Fruit fly (Drosophila melanogaster): Measurements from ENCODE around the gene aly.

- TF ChIP-seq h (optimal IDR thresholded peaks at IDR 0.05), result no peak
- no peak for TF ChIP-seq insv (optimal IDR thresholded peaks at IDR 0.05)
- no peak for TF ChIP-seq psq (optimal IDR thresholded peaks at IDR 0.05)
- no peak for TF ChIP-seq ttk (optimal IDR thresholded peaks at IDR 0.05)
- no peak for TF ChIP-seq Myc (optimal IDR thresholded peaks at IDR 0.05)
Measured at dm6 chr3L:2986302-2986701, 40.0 kb downstream of the aly start.
